Fruit fly (Drosophila melanogaster): ENCODE measurements around the gene Rsod.

- no peak for TF ChIP-seq CG15710 (tag; optimal IDR thresholded peaks at IDR 0.05)
- no peak for TF ChIP-seq D1 (tag; optimal IDR thresholded peaks at IDR 0.05)
- no peak for TF ChIP-seq CG9948 (tag; optimal IDR thresholded peaks at IDR 0.05)
- no peak for TF ChIP-seq fd96Ca (GFP tag; IDR thresholded peaks at IDR 0.05)
- TF ChIP-seq Pif1B (GFP tag; optimal IDR thresholded peaks at IDR 0.05) = no peak
- TF ChIP-seq CG13204 (GFP tag; optimal IDR thresholded peaks at IDR 0.05) = no peak
These were observed 34.9 kb upstream of the Rsod start for dm6 chr3R:30205946-30206345.

All from whole organism, pupa.